Fruit fly (Drosophila melanogaster) whole organism, pupa: ENCODE data around the gene CG13843.

Experiments used
- CG10348 ChIP-seq: fragments of 200-800 bp; sonication (Bioruptor generic); IDR thresholded peaks from 2 replicates; pipeline ENCODE4 v1.3.6; 2022; ENCODE audit warnings: missing biosample characterization, missing genetic modification characterization
- CG12605 ChIP-seq: fragments of 200-800 bp; sonication (Bioruptor generic); IDR thresholded peaks from 2 replicates; pipeline ENCODE4 v1.3.6; 2022; ENCODE audit warnings: missing biosample characterization, missing genetic modification characterization
- CG13204 ChIP-seq: fragments of 200-800 bp; sonication (Bioruptor generic); optimal IDR thresholded peaks from 2 replicates; lab custom pipeline; 2018; ENCODE audit warnings: missing biosample characterization, mild to moderate bottlenecking, missing genetic modification characterization, moderate library complexity
- CG14655 ChIP-seq: fragments of 200-800 bp; sonication (Bioruptor generic); optimal IDR thresholded peaks from 3 replicates; lab custom pipeline; 2017; ENCODE audit warnings: mild to moderate bottlenecking, missing biosample characterization, missing genetic modification reagents, missing genetic modification characterization
- CG15710 ChIP-seq: fragments of 200-800 bp; sonication (Bioruptor generic); optimal IDR thresholded peaks from 2 replicates; lab custom pipeline; 2018; ENCODE audit warnings: missing biosample characterization, mild to moderate bottlenecking, missing genetic modification characterization, moderate library complexity
- CG32121 ChIP-seq: fragments of 200-800 bp; sonication (Bioruptor generic); IDR thresholded peaks from 2 replicates; pipeline ENCODE4 v1.3.6; 2022; ENCODE audit warnings: missing biosample characterization, missing genetic modification characterization
- CG34367 ChIP-seq: fragments of 200-800 bp; sonication (Bioruptor generic); optimal IDR thresholded peaks from 2 replicates; lab custom pipeline; 2018; ENCODE audit warnings: missing biosample characterization, mild to moderate bottlenecking, missing genetic modification characterization
- D1 ChIP-seq: fragments of 200-800 bp; sonication (Bioruptor generic); optimal IDR thresholded peaks from 2 replicates; lab custom pipeline; 2018; ENCODE audit warnings: missing biosample characterization, mild to moderate bottlenecking, missing genetic modification characterization, moderate library complexity
- EcR ChIP-seq: fragments of 200-800 bp; sonication (Bioruptor generic); optimal IDR thresholded peaks from 3 replicates; lab custom pipeline; 2019; ENCODE audit warnings: missing biosample characterization, missing genetic modification characterization, mild to moderate bottlenecking, moderate library complexity, missing genetic modification reagents
- Ets98B ChIP-seq: fragments of 200-800 bp; sonication (Bioruptor generic); IDR thresholded peaks from 2 replicates; pipeline ENCODE4 v1.3.6; 2022; ENCODE audit warnings: missing biosample characterization, missing genetic modification characterization
- fd96Ca ChIP-seq: fragments of 200-800 bp; sonication (Bioruptor generic); IDR thresholded peaks from 3 replicates; pipeline ENCODE4 v1.3.6; 2022; ENCODE audit warnings: missing biosample characterization, missing genetic modification characterization
- gl ChIP-seq: fragments of 200-800 bp; sonication (Bioruptor generic); optimal IDR thresholded peaks from 2 replicates; lab custom pipeline; 2018; ENCODE audit warnings: missing biosample characterization, mild to moderate bottlenecking, missing genetic modification characterization
- rn ChIP-seq: fragments of 200-800 bp; sonication (Bioruptor generic); IDR thresholded peaks from 2 replicates; pipeline ENCODE4 v1.3.6; 2022; ENCODE audit warnings: missing biosample characterization, missing genetic modification characterization

DNA sequence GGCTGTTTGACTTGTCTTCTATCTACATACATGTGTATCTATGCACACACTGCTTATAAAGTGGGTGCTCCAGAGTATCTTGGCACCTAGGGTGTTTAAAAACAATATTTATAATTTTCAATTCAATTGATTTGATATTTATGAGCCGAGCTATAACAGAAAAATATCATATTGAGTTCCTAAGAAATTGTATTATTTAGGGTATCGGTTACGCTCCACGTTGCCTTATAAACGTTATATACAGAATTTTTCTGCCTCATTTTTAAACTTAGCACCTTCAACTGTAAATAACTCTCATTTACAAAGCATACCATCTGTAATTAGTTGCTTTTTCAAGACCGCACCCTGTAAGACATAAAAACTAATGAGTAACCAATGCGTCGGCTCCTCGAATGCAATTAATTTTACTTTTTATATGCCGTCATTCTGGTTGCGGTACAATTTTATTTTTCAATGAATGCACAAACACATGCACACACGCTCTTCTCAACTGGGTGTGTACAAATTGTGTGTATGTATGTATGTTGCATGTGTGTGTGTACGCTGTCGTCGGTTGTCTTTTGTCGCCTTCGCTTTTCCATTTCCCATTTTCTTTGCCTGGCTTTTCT is 18.5 kb upstream of the CG13843 start:
- TF ChIP-seq fd96Ca (GFP tag; lab: Robert Waterston, UW) (peak; percentile 37; the same call in 1 of the 3 replicates), CG34367 (peak; percentile 18), CG32121 (GFP tag; lab: Robert Waterston, UW) (peak; percentile 19; the same call in 1 of the 2 replicates), gl (tag; lab: Kevin White, UChicago) (no peak), CG10348 (0 out of 2 replicates have a peak, but pooled peaks have one; percentile 39), Ets98B (GFP tag; lab: Robert Waterston, UW) (no peak; the same call in none of the 2 replicates), CG13204 (GFP tag; lab: Kevin White, UChicago) (no peak), EcR (no peak), CG15710 (tag; lab: Kevin White, UChicago) (peak; percentile 46), D1 (no peak), rn (GFP tag; lab: Robert Waterston, UW) (no peak), CG14655 (GFP tag; lab: Kevin White, UChicago) (peak; percentile 86), CG12605 (GFP tag; lab: Robert Waterston, UW) (no peak)
